Worm (Caenorhabditis elegans) whole organism, early embryonic: Measurements from ENCODE around the gene igdb-1.
"Not testable (repeated sequence)": the region's sequence is repeated elsewhere in the genome, so short reads cannot be mapped to it uniquely, and the experiment has no call there.

Experiments used
- B0310.2 ChIP-seq: sonication (generic microtip); optimal IDR thresholded peaks from 2 replicates; lab custom pipeline; 2016; ENCODE audit warnings: mild to moderate bottlenecking, missing genetic modification characterization, missing compliant biosample characterization
- F13C5.2 ChIP-seq: sonication (generic microtip); optimal IDR thresholded peaks from 2 replicates; lab custom pipeline; 2017; ENCODE audit warnings: mild to moderate bottlenecking, missing genetic modification characterization, inconsistent platforms, missing compliant biosample characterization
- aly-1 ChIP-seq: sonication (generic microtip); optimal IDR thresholded peaks from 2 replicates; lab custom pipeline; 2016; ENCODE audit warnings: missing genetic modification characterization, missing compliant biosample characterization
- ama-1 ChIP-seq: fragments of 150-350 bp; optimal IDR thresholded peaks from 2 replicates; lab custom pipeline; 2014
- ceh-13 ChIP-seq: fragments of 200-800 bp; sonication (Bioruptor generic); optimal IDR thresholded peaks from 2 replicates; lab custom pipeline; 2018; ENCODE audit warnings: mild to moderate bottlenecking, missing genetic modification characterization, missing compliant biosample characterization
- ceh-36 ChIP-seq: sonication (generic microtip); optimal IDR thresholded peaks from 2 replicates; lab custom pipeline; 2016; ENCODE audit warnings: missing genetic modification characterization, inconsistent platforms, missing compliant biosample characterization
- ets-7 ChIP-seq: sonication (generic microtip); optimal IDR thresholded peaks from 2 replicates; lab custom pipeline; 2016; ENCODE audit warnings: missing genotype, missing genetic modification characterization, missing compliant biosample characterization
- flt-1 ChIP-seq: fragments of 200-800 bp; sonication (Bioruptor generic); IDR thresholded peaks from 2 replicates; pipeline ENCODE4 v1.3.6; 2022; ENCODE audit warnings: missing genetic modification characterization, missing compliant biosample characterization
- hmbx-1 ChIP-seq: sonication (generic microtip); optimal IDR thresholded peaks from 2 replicates; lab custom pipeline; 2016; ENCODE audit warnings: mild to moderate bottlenecking, missing genetic modification characterization, missing compliant biosample characterization
- hmg-4 ChIP-seq: fragments of 200-800 bp; sonication (Bioruptor generic); optimal IDR thresholded peaks from 2 replicates; lab custom pipeline; 2018; ENCODE audit warnings: mild to moderate bottlenecking, missing genetic modification characterization, missing compliant biosample characterization
- hnd-1 ChIP-seq: sonication (generic microtip); optimal IDR thresholded peaks from 2 replicates; lab custom pipeline; 2016; ENCODE audit warnings: missing genetic modification characterization, missing compliant biosample characterization
- pes-1 ChIP-seq: fragments of 200-800 bp; sonication (Bioruptor generic); IDR thresholded peaks from 2 replicates; pipeline ENCODE4 v1.3.6; 2022; ENCODE audit warnings: missing genetic modification reagents, missing genetic modification characterization, missing compliant biosample characterization
- scrt-1 ChIP-seq: fragments of 200-800 bp; sonication (Bioruptor generic); IDR thresholded peaks from 2 replicates; pipeline ENCODE4 v1.3.6; 2022; ENCODE audit warnings: missing genetic modification characterization, missing compliant biosample characterization
- sea-1 ChIP-seq: fragments of 200-800 bp; sonication (Bioruptor generic); conservative IDR thresholded peaks from 2 replicates; pipeline ENCODE4 v1.3.6; 2022; ENCODE audit warnings: missing genetic modification characterization, missing compliant biosample characterization
- tbx-11 ChIP-seq: fragments of 200-800 bp; sonication (Bioruptor generic); IDR thresholded peaks from 2 replicates; pipeline ENCODE4 v1.3.6; 2022; ENCODE audit warnings: missing genetic modification characterization, missing compliant biosample characterization
- tbx-37 ChIP-seq: fragments of 200-800 bp; sonication (Bioruptor generic); conservative IDR thresholded peaks from 2 replicates; pipeline ENCODE4 v1.3.6; 2022; ENCODE audit warnings: missing genetic modification reagents, missing genetic modification characterization, missing compliant biosample characterization
- tra-4 ChIP-seq: sonication (generic microtip); optimal IDR thresholded peaks from 2 replicates; lab custom pipeline; 2017; ENCODE audit warnings: missing genetic modification characterization, missing compliant biosample characterization

The igdb-1 gene

ce11 chrIV:12464822-12465221 lies 14.0 kb upstream of the igdb-1 start:
- TF ChIP-seq ceh-13, result no peak
- TF ChIP-seq pes-1 (GFP tag; lab: Robert Waterston, UW), result no peak
- TF ChIP-seq B0310.2 (tag; lab: Kevin White, UChicago), result no peak
- TF ChIP-seq F13C5.2, result no peak

DNA sequence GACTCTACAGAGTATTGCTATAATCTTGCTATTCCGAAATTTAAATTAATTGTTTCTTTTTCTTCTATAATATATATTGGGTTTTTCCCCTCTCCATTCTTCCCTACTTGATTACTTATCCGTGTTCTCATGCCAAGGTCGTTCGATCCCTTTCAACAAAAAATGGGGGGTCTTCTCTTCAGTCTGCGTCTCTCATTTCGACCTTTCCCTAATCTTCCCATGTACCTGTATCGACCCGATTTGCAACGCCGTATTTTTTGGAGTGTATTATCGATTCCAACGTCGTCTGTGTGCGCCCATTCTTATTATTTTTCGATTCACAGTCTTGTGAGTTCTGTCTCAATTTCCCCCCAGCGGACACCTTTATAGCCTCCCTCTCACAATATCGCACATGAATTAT lies 11.1 kb upstream of the igdb-1 start:
- TF ChIP-seq flt-1 (GFP tag; lab: Robert Waterston, UW) (no peak), scrt-1 (no peak), ceh-13 (no peak), aly-1 (tag; lab: Kevin White, UChicago) (no peak), F13C5.2 (no peak), hmg-4 (no peak), tbx-11 (GFP tag; lab: Robert Waterston, UW) (no peak), pes-1 (GFP tag; lab: Robert Waterston, UW) (no peak), hnd-1 (tag; lab: Kevin White, UChicago) (no peak), ceh-36 (tag; lab: Kevin White, UChicago) (no peak), ets-7 (tag; lab: Kevin White, UChicago) (no peak), B0310.2 (tag; lab: Kevin White, UChicago) (no peak), hmbx-1 (tag; lab: Kevin White, UChicago) (no peak)

ce11 chrIV:12468359-12468758 lies 10.5 kb upstream of the igdb-1 start, which contains the start of gene igdb-2:
Gene igdb-2, plus strand, starts transcription at chrIV:12468659.
- TF ChIP-seq hnd-1 (tag; lab: Kevin White, UChicago) (no peak), scrt-1 (no peak), flt-1 (GFP tag; lab: Robert Waterston, UW) (no peak), tra-4 (tag; lab: Kevin White, UChicago) (no peak), F13C5.2 (no peak), tbx-37 (no peak), ets-7 (tag; lab: Kevin White, UChicago) (no peak), tbx-11 (GFP tag; lab: Robert Waterston, UW) (no peak), aly-1 (tag; lab: Kevin White, UChicago) (no peak), sea-1 (GFP tag; lab: Robert Waterston, UW) (no peak), hmg-4 (no peak), ceh-13 (no peak), ama-1 (lab: Kevin White, UChicago) (no peak), pes-1 (GFP tag; lab: Robert Waterston, UW) (no peak), ceh-36 (tag; lab: Kevin White, UChicago) (no peak), hmbx-1 (tag; lab: Kevin White, UChicago) (no peak), B0310.2 (tag; lab: Kevin White, UChicago) (no peak)

- TF ChIP-seq pes-1 (GFP tag; lab: Robert Waterston, UW); ama-1 (lab: Kevin White, UChicago); tbx-37: not testable (repeated sequence)
Observed at ce11 chrIV:12476942-12477341, 1.9 kb upstream of the igdb-1 start, which contains the start of gene T04A11.1. Gene T04A11.1, minus strand, starts transcription at chrIV:12477042.

- TF ChIP-seq pes-1 (GFP tag; lab: Robert Waterston, UW); tbx-11 (GFP tag; lab: Robert Waterston, UW); ama-1 (lab: Kevin White, UChicago): not testable (repeated sequence)
Observed at ce11 chrIV:12484479-12484878, 5.7 kb downstream of the igdb-1 start, which contains the start of gene T04A11.4. Gene T04A11.4, minus strand, starts transcription at chrIV:12484579.

- TF ChIP-seq F13C5.2 (no peak), ama-1 (lab: Kevin White, UChicago) (no peak), tra-4 (tag; lab: Kevin White, UChicago) (no peak), hmbx-1 (tag; lab: Kevin White, UChicago) (no peak), flt-1 (GFP tag; lab: Robert Waterston, UW) (no peak), ceh-36 (tag; lab: Kevin White, UChicago) (no peak), B0310.2 (tag; lab: Kevin White, UChicago) (no peak), hnd-1 (tag; lab: Kevin White, UChicago) (no peak), hmg-4 (no peak), tbx-37 (no peak), aly-1 (tag; lab: Kevin White, UChicago) (no peak)
Observed at ce11 chrIV:12487194-12487593, 8.4 kb downstream of the igdb-1 start, which contains the start of gene sru-26. Gene sru-26, plus strand, starts transcription at chrIV:12487494.

DNA sequence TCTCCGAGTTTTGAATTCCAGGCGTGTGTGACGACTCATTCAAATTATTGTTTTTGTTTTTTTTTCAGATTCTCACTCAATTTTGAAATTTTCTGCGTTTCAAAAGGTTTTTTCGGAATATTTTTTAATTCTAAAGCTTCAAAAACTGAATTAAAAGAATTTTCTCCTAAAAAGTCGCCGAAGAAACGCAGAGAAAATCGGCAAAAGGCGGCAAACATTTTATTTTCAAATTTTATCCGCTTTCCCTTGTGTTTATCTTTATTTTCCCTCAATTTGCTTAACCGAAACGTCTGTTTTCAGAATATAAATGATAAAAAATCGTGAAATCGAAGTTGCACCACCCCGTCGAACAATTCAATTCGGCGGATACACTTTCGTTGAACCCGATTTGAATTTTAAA lies 11.7 kb downstream of the igdb-1 start, which contains the start of gene him-6:
Gene him-6 (plus strand): TSS at position 301 of the 400 bp plus-strand sequence.
- TF ChIP-seq aly-1 (tag; lab: Kevin White, UChicago), result no peak
- TF ChIP-seq ceh-13, result no peak
- TF ChIP-seq sea-1 (GFP tag; lab: Robert Waterston, UW), result no peak
- no peak for TF ChIP-seq tbx-11 (GFP tag; lab: Robert Waterston, UW)
- TF ChIP-seq hmbx-1 (tag; lab: Kevin White, UChicago), result no peak
- TF ChIP-seq ama-1 (lab: Kevin White, UChicago), result no peak
- no peak for TF ChIP-seq ets-7 (tag; lab: Kevin White, UChicago)
- TF ChIP-seq hmg-4, result no peak
- TF ChIP-seq scrt-1, result no peak
- no peak for TF ChIP-seq hnd-1 (tag; lab: Kevin White, UChicago)
- no peak for TF ChIP-seq pes-1 (GFP tag; lab: Robert Waterston, UW)
- no peak for TF ChIP-seq B0310.2 (tag; lab: Kevin White, UChicago)
- no peak for TF ChIP-seq tra-4 (tag; lab: Kevin White, UChicago)
- TF ChIP-seq flt-1 (GFP tag; lab: Robert Waterston, UW), result no peak
- TF ChIP-seq ceh-36 (tag; lab: Kevin White, UChicago), result no peak
- no peak for TF ChIP-seq tbx-37
- no peak for TF ChIP-seq F13C5.2

DNA sequence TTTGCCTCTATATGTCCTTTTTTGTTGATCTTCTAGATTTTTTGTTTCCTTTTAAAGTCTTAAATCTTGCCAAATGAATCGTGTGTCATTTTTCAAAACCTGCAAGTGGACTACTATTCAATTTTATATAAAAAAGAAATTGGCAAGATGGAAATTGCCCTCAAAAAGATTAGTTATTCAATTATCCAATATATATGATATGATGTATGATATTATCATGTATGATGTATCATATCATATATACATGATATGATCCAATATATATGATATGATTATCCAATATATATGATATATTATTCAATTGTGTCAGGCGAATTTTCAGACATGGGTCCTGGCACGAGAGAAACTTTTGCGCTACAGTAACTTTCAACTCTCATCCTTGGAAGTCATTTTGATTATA lies 16.4 kb downstream of the igdb-1 start, which contains the start of gene sru-20:
Gene sru-20 (plus strand): TSS at position 301 of the 400 bp plus-strand sequence.
- no peak for TF ChIP-seq B0310.2 (tag; lab: Kevin White, UChicago)
- TF ChIP-seq hmg-4, result no peak
- TF ChIP-seq hnd-1 (tag; lab: Kevin White, UChicago), result no peak
- TF ChIP-seq tra-4 (tag; lab: Kevin White, UChicago), result no peak
- TF ChIP-seq ets-7 (tag; lab: Kevin White, UChicago), result no peak
- TF ChIP-seq sea-1 (GFP tag; lab: Robert Waterston, UW), result no peak
